Worm (Caenorhabditis elegans): ENCODE data around the gene ldb-1.

ldb-1 gene

ce11 chrX:11014394-11015280, 14.1 kb upstream of the ldb-1 start (continued):
- no peak for TF ChIP-seq ces-1 (GFP tag; optimal IDR thresholded peaks at IDR 0.05)
- TF ChIP-seq sptf-1 (tag; optimal IDR thresholded peaks at IDR 0.05) = no peak
- TF ChIP-seq nhr-19 (GFP tag; conservative IDR thresholded peaks at IDR 0.05) = 0 out of 2 replicates have a peak, but pooled peaks have one; percentile 13
- TF ChIP-seq irx-1 (tag; optimal IDR thresholded peaks at IDR 0.05) = no peak
- TF ChIP-seq ceh-82 (tag; optimal IDR thresholded peaks at IDR 0.05) = peak in 1 of 3 experiments; percentile 4
- no peak for TF ChIP-seq unc-86 (tag; optimal IDR thresholded peaks at IDR 0.05)
- no peak for TF ChIP-seq fkh-8 (tag; optimal IDR thresholded peaks at IDR 0.05)
- no peak for TF ChIP-seq hlh-17 (GFP tag; optimal IDR thresholded peaks at IDR 0.05; ENCODE audit: borderline replicate concordance)
- no peak for TF ChIP-seq unc-130 (tag; optimal IDR thresholded peaks at IDR 0.05)
- no peak for TF ChIP-seq efl-3 (GFP tag; optimal IDR thresholded peaks at IDR 0.05)
- TF ChIP-seq lin-35 (GFP tag; optimal IDR thresholded peaks at IDR 0.05) = peak in 1 of 2 experiments; percentile 26
- no peak for TF ChIP-seq swsn-7 (tag; optimal IDR thresholded peaks at IDR 0.05)
- TF ChIP-seq aly-2 (tag; optimal IDR thresholded peaks at IDR 0.05) = no peak
- no peak for TF ChIP-seq unc-62 (GFP tag; optimal IDR thresholded peaks at IDR 0.05)
- TF ChIP-seq zip-4 (GFP tag; optimal IDR thresholded peaks at IDR 0.05) = no peak
- TF ChIP-seq mdl-1 (tag; optimal IDR thresholded peaks at IDR 0.05) = peak in 1 of 2 experiments; percentile 40
- TF ChIP-seq jun-1 (tag; optimal IDR thresholded peaks at IDR 0.05) = no peak
- no peak for TF ChIP-seq fos-1 (tag; optimal IDR thresholded peaks at IDR 0.05)
- no peak for TF ChIP-seq ceh-88 (GFP tag; IDR thresholded peaks at IDR 0.05)
- TF ChIP-seq ceh-8 (GFP tag; optimal IDR thresholded peaks at IDR 0.05) = no peak
- TF ChIP-seq ets-5 (GFP tag; IDR thresholded peaks at IDR 0.05) = no peak
- peak in 1 of 2 experiments; percentile 51 for TF ChIP-seq lsy-2 (tag; optimal IDR thresholded peaks at IDR 0.05)
- peak in 4 of 6 experiments; percentile 45 to 84 (median 74) for TF ChIP-seq elt-3 (tag; optimal IDR thresholded peaks at IDR 0.05)
- peak; percentile 71 for TF ChIP-seq vab-15 (tag; optimal IDR thresholded peaks at IDR 0.05)
- peak; percentile 80 for TF ChIP-seq blmp-1 (tag; optimal IDR thresholded peaks at IDR 0.05)
- peak; percentile 91 for TF ChIP-seq nhr-85 (tag)
- no peak for TF ChIP-seq ztf-11 (tag; optimal IDR thresholded peaks at IDR 0.05)
- TF ChIP-seq C34B4.2 (tag; optimal IDR thresholded peaks at IDR 0.05) = no peak
- no peak for TF ChIP-seq sup-37 (GFP tag; optimal IDR thresholded peaks at IDR 0.05)
- peak; percentile 48 for TF ChIP-seq nhr-20 (tag; optimal IDR thresholded peaks at IDR 0.05)
- TF ChIP-seq lin-14 (GFP tag; optimal IDR thresholded peaks at IDR 0.05) = peak; percentile 59
- no peak for TF ChIP-seq pag-3 (tag; optimal IDR thresholded peaks at IDR 0.05; ENCODE audit: borderline replicate concordance, insufficient read depth)
- TF ChIP-seq nhr-77 (tag; optimal IDR thresholded peaks at IDR 0.05) = no peak
- TF ChIP-seq nhr-71 (tag; optimal IDR thresholded peaks at IDR 0.05) = peak; percentile 47
- no peak for TF ChIP-seq Y116A8C.19 (tag; optimal IDR thresholded peaks at IDR 0.05; ENCODE audit: borderline replicate concordance)
- no peak for TF ChIP-seq rnt-1 (tag; optimal IDR thresholded peaks at IDR 0.05)

- TF ChIP-seq dsc-1 (tag; optimal IDR thresholded peaks at IDR 0.05) (peak; percentile 31), lin-15B (tag; optimal IDR thresholded peaks at IDR 0.05) (no peak), snu-23 (GFP tag; optimal IDR thresholded peaks at IDR 0.05) (no peak), ets-5 (GFP tag; IDR thresholded peaks at IDR 0.05) (no peak), fkh-10 (GFP tag; optimal IDR thresholded peaks at IDR 0.05) (no peak), fkh-8 (tag; optimal IDR thresholded peaks at IDR 0.05) (no peak), snpc-4 (tag; optimal IDR thresholded peaks at IDR 0.05) (no peak), ceh-63 (GFP tag; optimal IDR thresholded peaks at IDR 0.05) (no peak), Y116A8C.19 (tag; optimal IDR thresholded peaks at IDR 0.05; ENCODE audit: borderline replicate concordance) (no peak), zip-4 (GFP tag; optimal IDR thresholded peaks at IDR 0.05) (no peak), unc-130 (tag; optimal IDR thresholded peaks at IDR 0.05) (no peak), jun-1 (tag; optimal IDR thresholded peaks at IDR 0.05) (no peak), efl-1 (optimal IDR thresholded peaks at IDR 0.05) (no peak), efl-1 (GFP tag; optimal IDR thresholded peaks at IDR 0.05 in 1 of 2) (peak in 1 of 2 experiments; percentile 30), blmp-1 (tag; optimal IDR thresholded peaks at IDR 0.05) (no peak), elt-3 (tag; optimal IDR thresholded peaks at IDR 0.05) (no peak), nhr-85 (tag) (no peak)
Measured at ce11 chrX:11016100-11016499, 12.6 kb upstream of the ldb-1 start, which contains the start of gene egl-15. TSS of gene egl-15 (plus strand) at chrX:11016400.
